Worm (Caenorhabditis elegans) whole organism, L4 larva: ENCODE data around the gene lim-8.

Source experiments
- F26F4.8 ChIP-seq: fragments of 200-800 bp; sonication (Bioruptor generic); conservative IDR thresholded peaks from 2 replicates; pipeline ENCODE4 v1.3.6; 2022; ENCODE audit warnings: missing genetic modification characterization, missing compliant biosample characterization
- F37D6.2 ChIP-seq: sonication (generic microtip); optimal IDR thresholded peaks from 2 replicates; lab custom pipeline; 2016; ENCODE audit warnings: mild to moderate bottlenecking, missing genetic modification characterization, missing compliant biosample characterization
- F44E2.7 ChIP-seq: fragments of 200-800 bp; sonication (Bioruptor generic); IDR thresholded peaks from 2 replicates; pipeline ENCODE4 v2.1.2; 2022; ENCODE audit warnings: missing genetic modification characterization, missing compliant biosample characterization
- T20F7.1 ChIP-seq: fragments of 200-800 bp; sonication (Bioruptor generic); optimal IDR thresholded peaks from 2 replicates; lab custom pipeline; 2018; ENCODE audit warnings: mild to moderate bottlenecking, missing genetic modification characterization, missing compliant biosample characterization
- T26A8.4 ChIP-seq: fragments of 200-800 bp; sonication (Bioruptor generic); IDR thresholded peaks from 2 replicates; pipeline ENCODE4 v1.3.6; 2022; ENCODE audit warnings: missing genetic modification characterization, missing compliant biosample characterization
- Y48G9A.11 ChIP-seq: fragments of 200-800 bp; sonication (Bioruptor generic); IDR thresholded peaks from 2 replicates; pipeline ENCODE4 v1.3.6; 2022; ENCODE audit warnings: missing genetic modification reagents, missing genetic modification characterization, missing compliant biosample characterization
- Y5F2A.4 ChIP-seq: fragments of 200-800 bp; sonication (Bioruptor generic); optimal IDR thresholded peaks from 2 replicates; lab custom pipeline; 2018; ENCODE audit warnings: mild to moderate bottlenecking, missing genetic modification characterization, missing compliant biosample characterization
- Y75B8A.6 ChIP-seq: fragments of 200-800 bp; sonication (Bioruptor generic); IDR thresholded peaks from 2 replicates; pipeline ENCODE4 v1.3.6; 2022; ENCODE audit warnings: missing genetic modification reagents, missing genetic modification characterization, missing compliant biosample characterization
- aha-1 ChIP-seq: fragments of 150-350 bp; peaks from one replicate; lab custom pipeline; 2014; ENCODE audit warnings: missing biosample characterization, missing genetic modification characterization
- attf-4 ChIP-seq: sonication (generic microtip); optimal IDR thresholded peaks from 3 replicates; lab custom pipeline; 2017; ENCODE audit warnings: missing biosample characterization, missing genetic modification characterization
- ceh-20 ChIP-seq: fragments of 200-800 bp; sonication (Bioruptor generic); IDR thresholded peaks from 2 replicates; pipeline ENCODE4 v1.3.6; 2022; ENCODE audit warnings: missing genetic modification reagents, missing genetic modification characterization, missing compliant biosample characterization
- ceh-32 ChIP-seq: sonication (generic microtip); optimal IDR thresholded peaks from 2 replicates; lab custom pipeline; 2016; ENCODE audit warnings: mild to moderate bottlenecking, missing genetic modification characterization, missing compliant biosample characterization; ENCODE audit not compliant: poor library complexity
- ceh-44 ChIP-seq: fragments of 200-800 bp; sonication (Bioruptor generic); IDR thresholded peaks from 2 replicates; pipeline ENCODE4 v1.3.6; 2022; ENCODE audit warnings: missing genetic modification reagents, missing genetic modification characterization, missing compliant biosample characterization
- ceh-62 ChIP-seq: sonication (generic microtip); optimal IDR thresholded peaks from 2 replicates; lab custom pipeline; 2017; ENCODE audit warnings: missing biosample characterization, missing genetic modification characterization
- ceh-82 ChIP-seq: sonication (generic microtip); optimal IDR thresholded peaks from 2 replicates; lab custom pipeline; 2017; ENCODE audit warnings: missing biosample characterization, missing genetic modification characterization
- ces-1 ChIP-seq: fragments of 150-350 bp; sonication (generic microtip); optimal IDR thresholded peaks from 4 replicates; lab custom pipeline; 2014; ENCODE audit warnings: missing biosample characterization, missing genetic modification reagents, missing genetic modification characterization
- cey-2 ChIP-seq: sonication (generic microtip); optimal IDR thresholded peaks from 3 replicates; lab custom pipeline; 2017; ENCODE audit warnings: missing genetic modification characterization, mild to moderate bottlenecking, missing compliant biosample characterization, antibody characterized with exemption, borderline replicate concordance; ENCODE audit not compliant: insufficient read depth
- ctbp-1 ChIP-seq: fragments of 200-800 bp; sonication (Bioruptor generic); IDR thresholded peaks from 2 replicates; pipeline ENCODE4 v1.3.6; 2022; ENCODE audit warnings: missing genetic modification reagents, missing genetic modification characterization, missing compliant biosample characterization
- dmd-6 ChIP-seq: fragments of 200-800 bp; sonication (Bioruptor generic); IDR thresholded peaks from 2 replicates; pipeline ENCODE4 v1.3.6; 2022; ENCODE audit warnings: missing genetic modification reagents, missing genetic modification characterization, missing compliant biosample characterization
- dmd-9 ChIP-seq: fragments of 200-800 bp; sonication (Bioruptor generic); IDR thresholded peaks from 2 replicates; pipeline ENCODE4 v1.3.6; 2022; ENCODE audit warnings: missing genetic modification reagents, missing genetic modification characterization, missing compliant biosample characterization
- duxl-1 ChIP-seq: sonication (generic microtip); optimal IDR thresholded peaks from 2 replicates; lab custom pipeline; 2016; ENCODE audit warnings: mild to moderate bottlenecking, missing genetic modification characterization, moderate library complexity, missing compliant biosample characterization; ENCODE audit not compliant: poor library complexity
- dve-1 ChIP-seq: sonication (generic microtip); optimal IDR thresholded peaks from 2 replicates; lab custom pipeline; 2017; ENCODE audit warnings: antibody characterized with exemption, mild to moderate bottlenecking, missing genetic modification characterization, missing compliant biosample characterization; ENCODE audit not compliant: insufficient read depth
- egl-43 ChIP-seq: fragments of 200-800 bp; sonication (Bioruptor generic); IDR thresholded peaks from 2 replicates; pipeline ENCODE4 v1.3.6; 2022; ENCODE audit warnings: missing genetic modification reagents, missing genetic modification characterization, missing compliant biosample characterization
- gei-8 ChIP-seq: fragments of 200-800 bp; sonication (Bioruptor generic); optimal IDR thresholded peaks from 2 replicates; lab custom pipeline; 2018; ENCODE audit warnings: mild to moderate bottlenecking, missing genetic modification characterization, missing compliant biosample characterization
- hif-1 ChIP-seq, 2 experiments: sonication (generic microtip); optimal IDR thresholded peaks; 2 replicates each; lab custom pipeline; 2016 to 2017; ENCODE audit warnings: missing compliant biosample characterization in 2 of 2, missing genetic modification characterization in 2 of 2, missing genetic modification reagents in 2 of 2, missing genotype in 2 of 2, mild to moderate bottlenecking in 1 of 2
- hlh-11 ChIP-seq: fragments of 200-800 bp; sonication (Bioruptor generic); optimal IDR thresholded peaks from 2 replicates; lab custom pipeline; 2018; ENCODE audit warnings: mild to moderate bottlenecking, missing genetic modification characterization, missing compliant biosample characterization
- hlh-30 ChIP-seq: sonication (generic microtip); optimal IDR thresholded peaks from 2 replicates; lab custom pipeline; 2017; ENCODE audit warnings: antibody characterized with exemption, mild to moderate bottlenecking, missing genetic modification characterization, missing compliant biosample characterization; ENCODE audit not compliant: insufficient read depth
- lin-1 ChIP-seq: fragments of 200-800 bp; sonication (Bioruptor generic); IDR thresholded peaks from 2 replicates; pipeline ENCODE4 v1.3.6; 2022; ENCODE audit warnings: missing genetic modification reagents, missing genetic modification characterization, missing compliant biosample characterization
- lin-13 ChIP-seq: fragments of 150-350 bp; optimal IDR thresholded peaks from 2 replicates; lab custom pipeline; 2014; ENCODE audit warnings: missing biosample characterization, missing genetic modification reagents, missing genetic modification characterization
- lin-29 ChIP-seq: fragments of 200-800 bp; sonication (Bioruptor generic); IDR thresholded peaks from 2 replicates; pipeline ENCODE4 v1.3.6; 2022; ENCODE audit warnings: missing genetic modification reagents, missing genetic modification characterization, missing compliant biosample characterization
- lin-39 ChIP-seq: fragments of 150-350 bp; optimal IDR thresholded peaks from 2 replicates; lab custom pipeline; 2014; ENCODE audit warnings: missing biosample characterization, missing genetic modification reagents, missing genetic modification characterization
- madf-9 ChIP-seq: fragments of 200-800 bp; sonication (Bioruptor generic); conservative IDR thresholded peaks from 2 replicates; pipeline ENCODE4 v1.3.6; 2022; ENCODE audit warnings: missing genetic modification reagents, missing genetic modification characterization, missing compliant biosample characterization
- mdl-1 ChIP-seq, 2 experiments: fragments of 150-350 bp in 1 of 2; sonication (generic microtip) in 1 of 2; optimal IDR thresholded peaks; 2 replicates each; lab custom pipeline; 2014 to 2017; ENCODE audit warnings: missing biosample characterization in 2 of 2, missing genetic modification characterization in 2 of 2
- mxl-3 ChIP-seq: fragments of 200-800 bp; sonication (Bioruptor generic); optimal IDR thresholded peaks from 2 replicates; lab custom pipeline; 2018; ENCODE audit warnings: mild to moderate bottlenecking, missing genetic modification characterization, missing compliant biosample characterization
- nhr-10 ChIP-seq: fragments of 150-350 bp; optimal IDR thresholded peaks from 2 replicates; lab custom pipeline; 2014; ENCODE audit warnings: missing biosample characterization, missing genetic modification characterization
- nhr-102 ChIP-seq: sonication (generic microtip); optimal IDR thresholded peaks from 2 replicates; lab custom pipeline; 2016; ENCODE audit warnings: mild to moderate bottlenecking, missing genetic modification characterization, moderate library complexity, missing compliant biosample characterization
- nhr-111 ChIP-seq: fragments of 200-800 bp; sonication (Bioruptor generic); optimal IDR thresholded peaks from 2 replicates; lab custom pipeline; 2018; ENCODE audit warnings: mild to moderate bottlenecking, missing genetic modification characterization, missing compliant biosample characterization
- nhr-41 ChIP-seq: fragments of 200-800 bp; sonication (Bioruptor generic); IDR thresholded peaks from 2 replicates; pipeline ENCODE4 v1.3.6; 2022; ENCODE audit warnings: missing genetic modification reagents, missing genetic modification characterization, missing compliant biosample characterization
- nhr-42 ChIP-seq: fragments of 200-800 bp; sonication (Bioruptor generic); IDR thresholded peaks from 2 replicates; pipeline ENCODE4 v1.3.6; 2022; ENCODE audit warnings: missing genetic modification characterization, missing compliant biosample characterization
- nhr-6 ChIP-seq: fragments of 150-350 bp; optimal IDR thresholded peaks from 2 replicates; lab custom pipeline; 2014; ENCODE audit warnings: missing biosample characterization, missing genetic modification characterization
- set-16 ChIP-seq: fragments of 200-800 bp; sonication (Bioruptor generic); IDR thresholded peaks from 2 replicates; pipeline ENCODE4 v1.3.6; 2022; ENCODE audit warnings: missing genetic modification reagents, missing genetic modification characterization, missing compliant biosample characterization
- snpc-1.2 ChIP-seq: fragments of 200-800 bp; sonication (Bioruptor generic); IDR thresholded peaks from 2 replicates; pipeline ENCODE4 v1.3.6; 2022; ENCODE audit warnings: missing genetic modification reagents, missing genetic modification characterization, missing compliant biosample characterization
- spr-1 ChIP-seq: sonication (generic microtip); optimal IDR thresholded peaks from 2 replicates; lab custom pipeline; 2016; ENCODE audit warnings: mild to moderate bottlenecking, missing genetic modification characterization, missing compliant biosample characterization
- spr-3 ChIP-seq: fragments of 200-800 bp; sonication (Bioruptor generic); optimal IDR thresholded peaks from 2 replicates; lab custom pipeline; 2018; ENCODE audit warnings: mild to moderate bottlenecking, missing genetic modification characterization, missing compliant biosample characterization
- tra-1 ChIP-seq: fragments of 200-800 bp; sonication (Bioruptor generic); IDR thresholded peaks from 2 replicates; pipeline ENCODE4 v1.3.6; 2022; ENCODE audit warnings: missing genetic modification reagents, missing genetic modification characterization, missing compliant biosample characterization
- unc-130 ChIP-seq: sonication (generic microtip); optimal IDR thresholded peaks from 2 replicates; lab custom pipeline; 2016; ENCODE audit warnings: missing genetic modification reagents, missing genetic modification characterization, missing compliant biosample characterization
- vab-7 ChIP-seq: fragments of 200-800 bp; sonication (Bioruptor generic); IDR thresholded peaks from 2 replicates; pipeline ENCODE4 v1.3.6; 2022; ENCODE audit warnings: missing genetic modification reagents, missing genetic modification characterization, missing compliant biosample characterization
- zip-2 ChIP-seq: fragments of 150-350 bp; optimal IDR thresholded peaks from 2 replicates; lab custom pipeline; 2014; ENCODE audit warnings: missing biosample characterization, missing genetic modification characterization
- ztf-11 ChIP-seq: fragments of 150-350 bp; optimal IDR thresholded peaks from 2 replicates; lab custom pipeline; 2014; ENCODE audit warnings: missing biosample characterization, missing genetic modification characterization
- ztf-7 ChIP-seq: fragments of 150-350 bp; optimal IDR thresholded peaks from 2 replicates; lab custom pipeline; 2014; ENCODE audit warnings: missing biosample characterization, missing genetic modification characterization

The lim-8 gene

ce11 chrIII:6805397-6805796 is 2.8 kb downstream of the lim-8 start:
- TF ChIP-seq nhr-6 (tag; lab: Kevin White, UChicago) (no peak), zip-2 (tag; lab: Kevin White, UChicago) (no peak), T26A8.4 (GFP tag; lab: Robert Waterston, UW) (0 out of 2 replicates have a peak, but pooled peaks have one; percentile 33), dmd-9 (GFP tag; lab: Robert Waterston, UW) (no peak), lin-29 (GFP tag; lab: Robert Waterston, UW) (no peak), F44E2.7 (GFP tag; lab: Robert Waterston, UW) (0 out of 2 replicates have a peak, but pooled peaks have one; percentile 5), ceh-62 (tag; lab: Kevin White, UChicago) (no peak), T20F7.1 (GFP tag; lab: Kevin White, UChicago) (no peak), ceh-20 (GFP tag; lab: Robert Waterston, UW) (no peak), F26F4.8 (GFP tag; lab: Robert Waterston, UW) (no peak), duxl-1 (peak; percentile 38), Y5F2A.4 (GFP tag; lab: Kevin White, UChicago) (no peak), nhr-111 (GFP tag; lab: Kevin White, UChicago) (no peak), set-16 (GFP tag; lab: Robert Waterston, UW) (no peak), cey-2 (tag; lab: Kevin White, UChicago) (no peak), mxl-3 (GFP tag; lab: Kevin White, UChicago) (no peak), Y48G9A.11 (GFP tag; lab: Robert Waterston, UW) (no peak), ceh-82 (tag; lab: Kevin White, UChicago) (no peak), ceh-32 (tag; lab: Kevin White, UChicago) (no peak), madf-9 (GFP tag; lab: Robert Waterston, UW) (peak; percentile 58; the same call in 1 of the 2 replicates), ztf-7 (tag; lab: Kevin White, UChicago) (no peak), dmd-6 (GFP tag; lab: Robert Waterston, UW) (peak; percentile 55), snpc-1.2 (GFP tag; lab: Robert Waterston, UW) (no peak), gei-8 (GFP tag; lab: Kevin White, UChicago) (no peak), hif-1 (tag; optimal IDR thresholded peaks at IDR 0.05; lab: Kevin White, UChicago) (peak in 1 of 2 experiments; percentile 14), dve-1 (peak; percentile 26), F37D6.2 (tag; lab: Kevin White, UChicago) (no peak), mdl-1 (tag; optimal IDR thresholded peaks at IDR 0.05; lab: Kevin White, UChicago) (no peak), nhr-41 (GFP tag; lab: Robert Waterston, UW) (peak; percentile 42; the same call in 1 of the 2 replicates), nhr-102 (tag; lab: Kevin White, UChicago) (no peak), aha-1 (tag; lab: Kevin White, UChicago) (no peak), lin-13 (GFP tag; lab: Kevin White, UChicago) (no peak), nhr-10 (tag; lab: Kevin White, UChicago) (no peak), lin-39 (no peak), egl-43 (no peak; the same call in 1 of the 2 replicates), ctbp-1 (0 out of 2 replicates have a peak, but pooled peaks have one; percentile 24), vab-7 (GFP tag; lab: Robert Waterston, UW) (peak; percentile 58; the same call in 1 of the 2 replicates), ces-1 (GFP tag; lab: Kevin White, UChicago) (no peak), spr-1 (tag; lab: Kevin White, UChicago) (peak; percentile 10), hlh-11 (tag; lab: Kevin White, UChicago) (peak; percentile 28), attf-4 (tag; lab: Kevin White, UChicago) (no peak), tra-1 (GFP tag; lab: Robert Waterston, UW) (0 out of 2 replicates have a peak, but pooled peaks have one; percentile 38), nhr-42 (GFP tag; lab: Robert Waterston, UW) (no peak), spr-3 (GFP tag; lab: Kevin White, UChicago) (no peak), ceh-44 (GFP tag; lab: Robert Waterston, UW) (no peak), Y75B8A.6 (no peak), ztf-11 (no peak), unc-130 (GFP tag; lab: Kevin White, UChicago) (no peak), hlh-30 (no peak), lin-1 (GFP tag; lab: Robert Waterston, UW) (peak; percentile 48; the same call in 1 of the 2 replicates)
